Fruit fly (Drosophila melanogaster) whole organism, adult: Measurements from ENCODE around the gene CG1983.

ENCODE experiments used
- CG11617 ChIP-seq: fragments of 200-800 bp; sonication (Bioruptor generic); optimal IDR thresholded peaks from 2 replicates; lab custom pipeline; 2017; ENCODE audit warnings: mild to moderate bottlenecking, missing biosample characterization, missing genetic modification reagents, missing genetic modification characterization
- CG12768 ChIP-seq: fragments of 200-800 bp; sonication (Bioruptor generic); optimal IDR thresholded peaks from 2 replicates; lab custom pipeline; 2017; ENCODE audit warnings: missing biosample characterization, missing genetic modification characterization, mild to moderate bottlenecking, moderate library complexity, missing genetic modification reagents
- CG14711 ChIP-seq: fragments of 200-800 bp; sonication (Bioruptor generic); optimal IDR thresholded peaks from 2 replicates; lab custom pipeline; 2018; ENCODE audit warnings: missing biosample characterization, mild to moderate bottlenecking, missing genetic modification characterization, moderate library complexity
- CG1620 ChIP-seq: fragments of 200-800 bp; sonication (Bioruptor generic); optimal IDR thresholded peaks from 2 replicates; lab custom pipeline; 2016; ENCODE audit warnings: missing biosample characterization, missing genetic modification characterization
- CG33017 ChIP-seq: fragments of 200-800 bp; sonication (Bioruptor generic); optimal IDR thresholded peaks from 2 replicates; lab custom pipeline; 2018; ENCODE audit warnings: missing biosample characterization, mild to moderate bottlenecking, missing genetic modification characterization, moderate library complexity
- CG7045 ChIP-seq: fragments of 200-800 bp; sonication (Bioruptor generic); optimal IDR thresholded peaks from 2 replicates; lab custom pipeline; 2017; ENCODE audit warnings: missing biosample characterization, mild to moderate bottlenecking, missing genetic modification characterization
- Mnt ChIP-seq: fragments of 200-800 bp; sonication (Bioruptor generic); optimal IDR thresholded peaks from 2 replicates; lab custom pipeline; 2016; ENCODE audit warnings: missing biosample characterization, mild to moderate bottlenecking, missing genetic modification characterization
- kay ChIP-seq: fragments of 200-800 bp; sonication (Bioruptor generic); peaks from one replicate; lab custom pipeline; 2016; ENCODE audit warnings: missing biosample characterization, missing genetic modification characterization, borderline replicate concordance
- pad ChIP-seq: fragments of 200-800 bp; sonication (Bioruptor generic); optimal IDR thresholded peaks from 3 replicates; lab custom pipeline; 2017; ENCODE audit warnings: missing biosample characterization, missing genetic modification characterization, mild to moderate bottlenecking, moderate library complexity, missing genetic modification reagents

- TF ChIP-seq CG14711 (tag; lab: Kevin White, UChicago) (no peak), CG11617 (GFP tag; lab: Kevin White, UChicago) (no peak), kay (GFP tag; lab: Kevin White, UChicago) (no peak), CG1620 (GFP tag; lab: Kevin White, UChicago) (no peak), CG7045 (GFP tag; lab: Kevin White, UChicago) (no peak), CG12768 (GFP tag; lab: Kevin White, UChicago) (no peak), CG33017 (no peak), Mnt (GFP tag; lab: Kevin White, UChicago) (no peak), pad (no peak)
Observed at dm6 chr3R:30189398-30189797, 11.9 kb upstream of the CG1983 start.
